Fruit fly (Drosophila melanogaster) whole organism, embryonic: ENCODE results near the gene gammaTub37C.

Experiments used
- Abd-B ChIP-seq: fragments of 200-800 bp; sonication (Bioruptor generic); optimal IDR thresholded peaks from 2 replicates; lab custom pipeline; 2018; ENCODE audit warnings: missing biosample characterization, mild to moderate bottlenecking, missing genetic modification characterization, moderate library complexity
- Adf1 ChIP-seq: fragments of 200-800 bp; sonication (Bioruptor generic); IDR thresholded peaks from 2 replicates; pipeline ENCODE4 v1.3.6; 2022; ENCODE audit warnings: missing biosample characterization, missing genetic modification characterization
- Aef1 ChIP-seq: fragments of 200-800 bp; sonication (Bioruptor generic); IDR thresholded peaks from 3 replicates; pipeline ENCODE4 v1.3.6; 2022; ENCODE audit warnings: missing biosample characterization, missing genetic modification characterization
- CG10147 ChIP-seq: fragments of 200-800 bp; sonication (Bioruptor generic); optimal IDR thresholded peaks from 2 replicates; lab custom pipeline; 2019; ENCODE audit warnings: missing biosample characterization, mild to moderate bottlenecking, missing genetic modification characterization, moderate library complexity
- CG10209 ChIP-seq: fragments of 200-800 bp; sonication (Bioruptor generic); optimal IDR thresholded peaks from 3 replicates; lab custom pipeline; 2017; ENCODE audit warnings: missing biosample characterization, mild to moderate bottlenecking, missing genetic modification characterization, missing genetic modification reagents
- CG10366 ChIP-seq: fragments of 200-800 bp; sonication (Bioruptor generic); IDR thresholded peaks from 2 replicates; pipeline ENCODE4 v1.3.6; 2022; ENCODE audit warnings: missing biosample characterization, missing genetic modification characterization
- CG10959 ChIP-seq: fragments of 200-800 bp; sonication (Bioruptor generic); IDR thresholded peaks from 2 replicates; pipeline ENCODE4 v1.3.6; 2022; ENCODE audit warnings: missing biosample characterization, missing genetic modification characterization
- CG13894 ChIP-seq: fragments of 200-800 bp; sonication (Bioruptor generic); optimal IDR thresholded peaks from 3 replicates; lab custom pipeline; 2018; ENCODE audit warnings: missing biosample characterization, mild to moderate bottlenecking, missing genetic modification characterization, moderate library complexity
- CG2199 ChIP-seq: fragments of 200-800 bp; sonication (Bioruptor generic); IDR thresholded peaks from 3 replicates; pipeline ENCODE4 v1.3.6; 2022; ENCODE audit warnings: missing biosample characterization, missing genetic modification characterization
- CG2202 ChIP-seq: fragments of 200-800 bp; sonication (Bioruptor generic); optimal IDR thresholded peaks from 2 replicates; lab custom pipeline; 2018; ENCODE audit warnings: missing biosample characterization, mild to moderate bottlenecking, missing genetic modification characterization
- CG2889 ChIP-seq: fragments of 200-800 bp; sonication (Bioruptor generic); IDR thresholded peaks from 3 replicates; pipeline ENCODE4 v1.3.6; 2022; ENCODE audit warnings: missing biosample characterization, missing genetic modification characterization
- CG31365 ChIP-seq: fragments of 200-800 bp; sonication (Bioruptor generic); optimal IDR thresholded peaks from 2 replicates; lab custom pipeline; 2018; ENCODE audit warnings: missing biosample characterization, mild to moderate bottlenecking, missing genetic modification characterization
- CG3838 ChIP-seq: fragments of 200-800 bp; sonication (Bioruptor generic); optimal IDR thresholded peaks from 3 replicates; lab custom pipeline; 2016; ENCODE audit warnings: missing biosample characterization, missing genetic modification characterization
- CG4404 ChIP-seq: fragments of 200-800 bp; sonication (Bioruptor generic); IDR thresholded peaks from 2 replicates; pipeline ENCODE4 v1.3.6; 2022; ENCODE audit warnings: missing biosample characterization, missing genetic modification characterization
- CG5245 ChIP-seq: fragments of 200-800 bp; sonication (Bioruptor generic); optimal IDR thresholded peaks from 3 replicates; lab custom pipeline; 2016; ENCODE audit warnings: missing biosample characterization, missing genetic modification characterization
- CG6175 ChIP-seq: fragments of 200-800 bp; sonication (Bioruptor generic); IDR thresholded peaks from 3 replicates; pipeline ENCODE4 v1.3.6; 2022; ENCODE audit warnings: missing biosample characterization, missing genetic modification characterization
- CG7786 ChIP-seq: fragments of 200-800 bp; sonication (Bioruptor generic); optimal IDR thresholded peaks from 2 replicates; lab custom pipeline; 2016; ENCODE audit warnings: missing biosample characterization, missing genetic modification characterization
- CG8388 ChIP-seq: fragments of 200-800 bp; sonication (Bioruptor generic); optimal IDR thresholded peaks from 2 replicates; lab custom pipeline; 2019; ENCODE audit warnings: missing biosample characterization, mild to moderate bottlenecking, missing genetic modification characterization, moderate library complexity
- Doc2 ChIP-seq: fragments of 200-800 bp; sonication (Bioruptor generic); IDR thresholded peaks from 2 replicates; pipeline ENCODE4 v1.3.6; 2022; ENCODE audit warnings: missing biosample characterization, missing genetic modification characterization
- Doc3 ChIP-seq: fragments of 200-800 bp; sonication (Bioruptor generic); IDR thresholded peaks from 3 replicates; pipeline ENCODE4 v1.3.6; 2022; ENCODE audit warnings: missing biosample characterization, missing genetic modification characterization; ENCODE audit not compliant: partially characterized antibody
- Fer1 ChIP-seq: fragments of 200-800 bp; sonication (Bioruptor generic); optimal IDR thresholded peaks from 2 replicates; lab custom pipeline; 2017; ENCODE audit warnings: missing biosample characterization, mild to moderate bottlenecking, missing genetic modification characterization
- GATAe ChIP-seq: fragments of 200-800 bp; sonication (Bioruptor generic); conservative IDR thresholded peaks from 2 replicates; pipeline ENCODE4 v1.3.6; 2022; ENCODE audit warnings: missing biosample characterization, missing genetic modification characterization
- Gug ChIP-seq: fragments of 200-800 bp; sonication (Bioruptor generic); IDR thresholded peaks from 4 replicates; pipeline ENCODE4 v1.3.6; 2022; ENCODE audit warnings: missing biosample characterization, missing genetic modification characterization
- H15 ChIP-seq: fragments of 200-800 bp; sonication (Bioruptor generic); IDR thresholded peaks from 3 replicates; pipeline ENCODE4 v1.3.6; 2022; ENCODE audit warnings: missing biosample characterization, missing genetic modification characterization
- Hmr ChIP-seq: fragments of 200-800 bp; sonication (Bioruptor generic); optimal IDR thresholded peaks from 3 replicates; lab custom pipeline; 2017; ENCODE audit warnings: mild to moderate bottlenecking, missing biosample characterization, missing genetic modification reagents, missing genetic modification characterization
- Hmx ChIP-seq: fragments of 200-800 bp; sonication (Bioruptor generic); optimal IDR thresholded peaks from 2 replicates; lab custom pipeline; 2016; ENCODE audit warnings: missing biosample characterization, missing genetic modification characterization
- Max ChIP-seq: fragments of 200-800 bp; sonication (Bioruptor generic); optimal IDR thresholded peaks from 2 replicates; lab custom pipeline; 2016; ENCODE audit warnings: missing biosample characterization, mild to moderate bottlenecking, missing genetic modification characterization
- Nf-YA ChIP-seq: fragments of 200-800 bp; sonication (Bioruptor generic); IDR thresholded peaks from 2 replicates; pipeline ENCODE4 v1.3.6; 2022; ENCODE audit warnings: missing biosample characterization, missing genetic modification characterization
- Scr ChIP-seq: fragments of 200-800 bp; sonication (Bioruptor generic); IDR thresholded peaks from 2 replicates; pipeline ENCODE4 v1.3.6; 2022; ENCODE audit warnings: missing biosample characterization, missing genetic modification characterization; ENCODE audit not compliant: partially characterized antibody
- Sry-β ChIP-seq: fragments of 200-800 bp; sonication (Bioruptor generic); optimal IDR thresholded peaks from 2 replicates; lab custom pipeline; 2018; ENCODE audit warnings: missing biosample characterization, mild to moderate bottlenecking, missing genetic modification characterization, moderate library complexity
- ac ChIP-seq: fragments of 200-800 bp; sonication (Bioruptor generic); optimal IDR thresholded peaks from 3 replicates; lab custom pipeline; 2017; ENCODE audit warnings: missing biosample characterization, mild to moderate bottlenecking, missing genetic modification characterization
- br ChIP-seq: fragments of >200 bp; optimal IDR thresholded peaks from 2 replicates; lab custom pipeline; 2017
- corto ChIP-seq: fragments of 200-800 bp; sonication (Bioruptor generic); optimal IDR thresholded peaks from 2 replicates; lab custom pipeline; 2016; ENCODE audit warnings: missing biosample characterization, mild to moderate bottlenecking, missing genetic modification characterization, moderate library complexity
- danr ChIP-seq: fragments of 200-800 bp; sonication (Bioruptor generic); IDR thresholded peaks from 2 replicates; pipeline ENCODE4 v1.3.6; 2022; ENCODE audit warnings: missing biosample characterization, missing genetic modification characterization
- dati ChIP-seq: fragments of 200-800 bp; sonication (Bioruptor generic); IDR thresholded peaks from 2 replicates; pipeline ENCODE4 v1.3.6; 2022; ENCODE audit warnings: missing biosample characterization, missing genetic modification characterization
- dm ChIP-seq: fragments of 200-800 bp; sonication (Bioruptor generic); optimal IDR thresholded peaks from 3 replicates; lab custom pipeline; 2016; ENCODE audit warnings: missing biosample characterization, missing genetic modification characterization
- dmrt11E ChIP-seq: fragments of 200-800 bp; sonication (Bioruptor generic); optimal IDR thresholded peaks from 3 replicates; lab custom pipeline; 2018; ENCODE audit warnings: missing biosample characterization, mild to moderate bottlenecking, missing genetic modification characterization, moderate library complexity
- fd64A ChIP-seq: fragments of 200-800 bp; sonication (Bioruptor generic); optimal IDR thresholded peaks from 3 replicates; lab custom pipeline; 2018; ENCODE audit warnings: missing biosample characterization, mild to moderate bottlenecking, missing genetic modification characterization
- ftz-f1 ChIP-seq: fragments of 200-800 bp; sonication (Bioruptor generic); optimal IDR thresholded peaks from 2 replicates; lab custom pipeline; 2016; ENCODE audit warnings: missing biosample characterization, missing genetic modification characterization
- gce ChIP-seq: fragments of 200-800 bp; sonication (Bioruptor generic); IDR thresholded peaks from 3 replicates; pipeline ENCODE4 v1.3.6; 2022; ENCODE audit warnings: missing biosample characterization, missing genetic modification characterization
- gcm ChIP-seq: fragments of 200-800 bp; sonication (Bioruptor generic); optimal IDR thresholded peaks from 2 replicates; lab custom pipeline; 2019; ENCODE audit warnings: missing biosample characterization, mild to moderate bottlenecking, missing genetic modification characterization, moderate library complexity
- grau ChIP-seq: fragments of 200-800 bp; optimal IDR thresholded peaks from 3 replicates; lab custom pipeline; 2019; ENCODE audit warnings: missing biosample characterization, mild to moderate bottlenecking, missing genetic modification characterization, moderate library complexity
- gro ChIP-seq: fragments of 200-800 bp; sonication (Bioruptor generic); optimal IDR thresholded peaks from 2 replicates; lab custom pipeline; 2016; ENCODE audit warnings: missing biosample characterization, missing genetic modification characterization
- hb ChIP-seq: fragments of 200-800 bp; sonication (Bioruptor generic); IDR thresholded peaks from 3 replicates; pipeline ENCODE4 v1.3.6; 2022; ENCODE audit warnings: missing biosample characterization, missing genetic modification characterization; ENCODE audit not compliant: partially characterized antibody
- nau ChIP-seq: fragments of 200-800 bp; sonication (Bioruptor generic); optimal IDR thresholded peaks from 3 replicates; lab custom pipeline; 2017; ENCODE audit warnings: missing biosample characterization, mild to moderate bottlenecking, missing genetic modification characterization, missing genetic modification reagents
- pita ChIP-seq: fragments of 200-800 bp; sonication (Bioruptor generic); optimal IDR thresholded peaks from 2 replicates; lab custom pipeline; 2017; ENCODE audit warnings: missing biosample characterization, mild to moderate bottlenecking, missing genetic modification characterization
- sna ChIP-seq: fragments of 200-800 bp; sonication (Bioruptor generic); IDR thresholded peaks from 2 replicates; pipeline ENCODE4 v1.3.6; 2022; ENCODE audit warnings: missing biosample characterization, missing genetic modification characterization; ENCODE audit not compliant: partially characterized antibody
- sqz ChIP-seq: fragments of 200-800 bp; sonication (Bioruptor generic); optimal IDR thresholded peaks from 3 replicates; lab custom pipeline; 2018; ENCODE audit warnings: missing biosample characterization, mild to moderate bottlenecking, missing genetic modification characterization
- trem ChIP-seq: fragments of 200-800 bp; optimal IDR thresholded peaks from 3 replicates; lab custom pipeline; 2019; ENCODE audit warnings: missing biosample characterization, mild to moderate bottlenecking, missing genetic modification characterization, moderate library complexity
- ttk ChIP-seq: fragments of 200-800 bp; sonication (Bioruptor generic); IDR thresholded peaks from 2 replicates; pipeline ENCODE4 v2.1.2; 2022; ENCODE audit warnings: missing biosample characterization, missing genetic modification characterization
- wek ChIP-seq: fragments of 200-800 bp; sonication (Bioruptor generic); optimal IDR thresholded peaks from 3 replicates; lab custom pipeline; 2018; ENCODE audit warnings: missing biosample characterization, mild to moderate bottlenecking, missing genetic modification characterization, moderate library complexity

Gene gammaTub37C

dm6 chr2L:19158005-19158666 lies 27.4 kb downstream of the gammaTub37C start (continued):
- TF ChIP-seq Gug (GFP tag; lab: Robert Waterston, UW), result no peak
- TF ChIP-seq gce (GFP tag; lab: Robert Waterston, UW), result no peak
- TF ChIP-seq Nf-YA (GFP tag; lab: Robert Waterston, UW), result no peak
- no peak for TF ChIP-seq Doc2 (GFP tag; lab: Robert Waterston, UW)
- no peak for TF ChIP-seq dati (GFP tag; lab: Robert Waterston, UW)
- TF ChIP-seq trem (tag; lab: Kevin White, UChicago), result peak; percentile 21
- peak; percentile 42 for TF ChIP-seq wek (GFP tag; lab: Kevin White, UChicago)
- peak; percentile 64 for TF ChIP-seq Hmr
- peak; percentile 83 for TF ChIP-seq dm (GFP tag; lab: Kevin White, UChicago)
- peak; percentile 60; the same call in 1 of the 2 replicates for TF ChIP-seq Adf1 (GFP tag; lab: Robert Waterston, UW)
- peak; percentile 8 for TF ChIP-seq CG2202 (tag; lab: Kevin White, UChicago)
- TF ChIP-seq ac (GFP tag; lab: Kevin White, UChicago), result no peak
- peak; percentile 33 for TF ChIP-seq gcm
- peak; percentile 75 for TF ChIP-seq Fer1
- no peak for TF ChIP-seq CG5245 (GFP tag; lab: Kevin White, UChicago)
- no peak for TF ChIP-seq Abd-B
- TF ChIP-seq Aef1 (GFP tag; lab: Robert Waterston, UW), result no peak
- peak; percentile 63 for TF ChIP-seq gro (GFP tag; lab: Kevin White, UChicago)
- TF ChIP-seq sqz, result peak; percentile 79
- TF ChIP-seq CG31365 (tag; lab: Kevin White, UChicago), result peak; percentile 30
- TF ChIP-seq br (lab: Kevin White, UChicago), result no peak
- TF ChIP-seq CG4404, result no peak
- TF ChIP-seq sna (GFP tag; lab: Robert Waterston, UW), result no peak
- TF ChIP-seq GATAe, result no peak
- TF ChIP-seq hb (GFP tag; lab: Robert Waterston, UW), result no peak
- TF ChIP-seq dmrt11E (tag; lab: Kevin White, UChicago), result peak; percentile 15
- TF ChIP-seq ftz-f1, result no peak
- TF ChIP-seq CG10209 (GFP tag; lab: Kevin White, UChicago), result no peak
- no peak for TF ChIP-seq H15 (GFP tag; lab: Robert Waterston, UW)
- no peak for TF ChIP-seq ttk (GFP tag; lab: Robert Waterston, UW)
- TF ChIP-seq pita (GFP tag; lab: Kevin White, UChicago), result no peak
- peak; percentile 30 for TF ChIP-seq Max (GFP tag; lab: Kevin White, UChicago)
- TF ChIP-seq corto, result peak; percentile 40
- no peak for TF ChIP-seq CG2889 (GFP tag; lab: Robert Waterston, UW)
- TF ChIP-seq CG3838 (GFP tag; lab: Kevin White, UChicago), result no peak
- no peak for TF ChIP-seq Sry-β (GFP tag; lab: Kevin White, UChicago)
- TF ChIP-seq fd64A, result no peak
- TF ChIP-seq CG13894 (tag; lab: Kevin White, UChicago), result peak; percentile 73
- peak; percentile 55; the same call in 2 of the 3 replicates for TF ChIP-seq CG2199 (GFP tag; lab: Robert Waterston, UW)
- TF ChIP-seq Doc3 (GFP tag; lab: Robert Waterston, UW), result no peak
- TF ChIP-seq Scr, result peak; percentile 48
- peak; percentile 14 for TF ChIP-seq nau (GFP tag; lab: Kevin White, UChicago)
- TF ChIP-seq CG6175 (GFP tag; lab: Robert Waterston, UW), result no peak
- no peak for TF ChIP-seq Hmx (GFP tag; lab: Kevin White, UChicago)
- no peak for TF ChIP-seq CG10959 (GFP tag; lab: Robert Waterston, UW)
- TF ChIP-seq CG8388, result no peak
- no peak for TF ChIP-seq CG7786
- peak; percentile 51 for TF ChIP-seq grau
- TF ChIP-seq CG10147 (GFP tag; lab: Kevin White, UChicago), result peak; percentile 21
- TF ChIP-seq danr, result no peak
- TF ChIP-seq CG10366 (GFP tag; lab: Robert Waterston, UW), result no peak
